Fruit fly (Drosophila melanogaster) whole organism, embryonic: Measurements from ENCODE around the gene CG7164.
A peak's percentile ranks its signal among the peaks of the same experiment; 100 is the strongest.

Source experiments
- ATbp ChIP-seq: fragments of 200-800 bp; sonication (Bioruptor generic); optimal IDR thresholded peaks from 2 replicates; lab custom pipeline; 2017; ENCODE audit warnings: missing biosample characterization, mild to moderate bottlenecking, missing genetic modification characterization, missing genetic modification reagents
- Atf-2 ChIP-seq: fragments of 200-800 bp; sonication (Bioruptor generic); optimal IDR thresholded peaks from 2 replicates; lab custom pipeline; 2016; ENCODE audit warnings: missing biosample characterization, missing genetic modification characterization
- Atf6 ChIP-seq: fragments of 200-800 bp; sonication (Bioruptor generic); IDR thresholded peaks from 2 replicates; pipeline ENCODE4 v1.3.6; 2022; ENCODE audit warnings: missing biosample characterization, missing genetic modification characterization
- B-H1 ChIP-seq: fragments of 200-800 bp; sonication (Bioruptor generic); IDR thresholded peaks from 3 replicates; pipeline ENCODE4 v1.3.6; 2022; ENCODE audit warnings: missing biosample characterization, missing genetic modification characterization
- CG10274 ChIP-seq: fragments of 200-800 bp; sonication (Bioruptor generic); optimal IDR thresholded peaks from 3 replicates; lab custom pipeline; 2017; ENCODE audit warnings: missing biosample characterization, mild to moderate bottlenecking, missing genetic modification characterization
- CG17612 ChIP-seq: fragments of 200-800 bp; sonication (Bioruptor generic); IDR thresholded peaks from 2 replicates; pipeline ENCODE4 v1.3.6; 2022; ENCODE audit warnings: missing biosample characterization, missing genetic modification characterization
- CG1792 ChIP-seq: fragments of 200-800 bp; sonication (Bioruptor generic); optimal IDR thresholded peaks from 2 replicates; lab custom pipeline; 2016; ENCODE audit warnings: missing biosample characterization, missing genetic modification characterization
- CG2120 ChIP-seq: fragments of 200-800 bp; sonication (Bioruptor generic); optimal IDR thresholded peaks from 3 replicates; lab custom pipeline; 2016; ENCODE audit warnings: missing biosample characterization, missing genetic modification characterization
- CG2129 ChIP-seq: fragments of 200-800 bp; sonication (Bioruptor generic); IDR thresholded peaks from 2 replicates; pipeline ENCODE4 v1.3.6; 2022; ENCODE audit warnings: missing biosample characterization, missing genetic modification characterization; ENCODE audit not compliant: partially characterized antibody
- CG31441 ChIP-seq: fragments of 200-800 bp; sonication (Bioruptor generic); IDR thresholded peaks from 2 replicates; pipeline ENCODE4 v1.3.6; 2022; ENCODE audit warnings: missing biosample characterization, missing genetic modification characterization
- CG34376 ChIP-seq: fragments of 200-800 bp; sonication (Bioruptor generic); optimal IDR thresholded peaks from 2 replicates; lab custom pipeline; 2018; ENCODE audit warnings: missing biosample characterization, mild to moderate bottlenecking, missing genetic modification characterization
- CG34422 ChIP-seq: fragments of 200-800 bp; sonication (Bioruptor generic); IDR thresholded peaks from 3 replicates; pipeline ENCODE4 v1.3.6; 2022; ENCODE audit warnings: missing biosample characterization, missing genetic modification characterization
- CG6765 ChIP-seq: fragments of 200-800 bp; sonication (Bioruptor generic); optimal IDR thresholded peaks from 3 replicates; lab custom pipeline; 2017; ENCODE audit warnings: missing biosample characterization, mild to moderate bottlenecking, missing genetic modification characterization
- CG8388 ChIP-seq: fragments of 200-800 bp; sonication (Bioruptor generic); optimal IDR thresholded peaks from 2 replicates; lab custom pipeline; 2019; ENCODE audit warnings: missing biosample characterization, mild to moderate bottlenecking, missing genetic modification characterization, moderate library complexity
- CG9215 ChIP-seq: fragments of 200-800 bp; sonication (Bioruptor generic); IDR thresholded peaks from 2 replicates; pipeline ENCODE4 v1.3.6; 2022; ENCODE audit warnings: missing biosample characterization, missing genetic modification characterization
- CkIIα-i1 ChIP-seq: fragments of 200-800 bp; sonication (Bioruptor generic); IDR thresholded peaks from 2 replicates; pipeline ENCODE4 v1.3.6; 2022; ENCODE audit warnings: missing biosample characterization, missing genetic modification characterization
- D ChIP-seq, 2 experiments: fragments of 200-800 bp in 1 of 2; fragments of >200 bp in 1 of 2; sonication (Bioruptor generic) in 1 of 2; optimal IDR thresholded peaks; 2 replicates in 1 of 2; 3 replicates in 1 of 2; lab custom pipeline; 2017; ENCODE audit warnings: mild to moderate bottlenecking in 1 of 2, missing biosample characterization in 1 of 2, missing genetic modification characterization in 1 of 2, missing genetic modification reagents in 1 of 2
- Ets65A ChIP-seq: fragments of 200-800 bp; sonication (Bioruptor generic); peaks from one replicate; lab custom pipeline; 2016; ENCODE audit warnings: missing biosample characterization, missing genetic modification characterization
- Fer1 ChIP-seq: fragments of 200-800 bp; sonication (Bioruptor generic); optimal IDR thresholded peaks from 2 replicates; lab custom pipeline; 2017; ENCODE audit warnings: missing biosample characterization, mild to moderate bottlenecking, missing genetic modification characterization
- Hr39 ChIP-seq: fragments of >200 bp; optimal IDR thresholded peaks from 2 replicates; lab custom pipeline; 2017
- MESR4 ChIP-seq: fragments of 200-800 bp; sonication (Bioruptor generic); optimal IDR thresholded peaks from 2 replicates; lab custom pipeline; 2018; ENCODE audit warnings: missing biosample characterization, mild to moderate bottlenecking, missing genetic modification characterization, moderate library complexity
- Mrtf ChIP-seq: fragments of 200-800 bp; sonication (Bioruptor generic); IDR thresholded peaks from 3 replicates; pipeline ENCODE4 v1.3.6; 2022; ENCODE audit warnings: missing biosample characterization, missing genetic modification characterization
- Neu2 ChIP-seq: fragments of 200-800 bp; sonication (Bioruptor generic); optimal IDR thresholded peaks from 3 replicates; lab custom pipeline; 2016; ENCODE audit warnings: missing biosample characterization, missing genetic modification characterization, borderline replicate concordance
- Nf-YB ChIP-seq: fragments of 200-800 bp; sonication (Bioruptor generic); optimal IDR thresholded peaks from 3 replicates; lab custom pipeline; 2019; ENCODE audit warnings: missing biosample characterization, mild to moderate bottlenecking, missing genetic modification characterization, moderate library complexity
- Nf-YC ChIP-seq: fragments of 200-800 bp; optimal IDR thresholded peaks from 3 replicates; lab custom pipeline; 2019; ENCODE audit warnings: missing biosample characterization, mild to moderate bottlenecking, missing genetic modification characterization, moderate library complexity
- Sox102F ChIP-seq: fragments of 200-800 bp; sonication (Bioruptor generic); optimal IDR thresholded peaks from 2 replicates; lab custom pipeline; 2018; ENCODE audit warnings: missing biosample characterization, mild to moderate bottlenecking, missing genetic modification characterization, moderate library complexity
- TFAM ChIP-seq: fragments of 200-800 bp; sonication (Bioruptor generic); optimal IDR thresholded peaks from 2 replicates; lab custom pipeline; 2017; ENCODE audit warnings: missing biosample characterization, missing genetic modification characterization, inconsistent platforms
- Xrp1 ChIP-seq: fragments of 200-800 bp; sonication (Bioruptor generic); IDR thresholded peaks from 2 replicates; pipeline ENCODE4 v1.3.6; 2022; ENCODE audit warnings: missing biosample characterization, missing genetic modification characterization
- aop ChIP-seq: fragments of 200-800 bp; sonication (Bioruptor generic); IDR thresholded peaks from 2 replicates; pipeline ENCODE4 v1.3.6; 2022; ENCODE audit warnings: missing biosample characterization, missing genetic modification characterization
- bsh ChIP-seq, 2 experiments: fragments of 200-800 bp; sonication (Bioruptor generic); optimal IDR thresholded peaks; 2 replicates each; lab custom pipeline; 2017 to 2018; ENCODE audit warnings: mild to moderate bottlenecking in 2 of 2, missing biosample characterization in 2 of 2, missing genetic modification characterization in 2 of 2, moderate library complexity in 1 of 2
- crp ChIP-seq, 2 experiments: fragments of 200-800 bp; sonication (Bioruptor generic); optimal IDR thresholded peaks; 2 replicates in 1 of 2; 3 replicates in 1 of 2; lab custom pipeline; 2017; ENCODE audit warnings: missing biosample characterization in 2 of 2, missing genetic modification characterization in 2 of 2, mild to moderate bottlenecking in 1 of 2, moderate library complexity in 1 of 2
- dmrt99B ChIP-seq: fragments of 200-800 bp; sonication (Bioruptor generic); optimal IDR thresholded peaks from 2 replicates; lab custom pipeline; 2018; ENCODE audit warnings: missing biosample characterization, mild to moderate bottlenecking, missing genetic modification characterization, moderate library complexity
- emc ChIP-seq: fragments of 200-800 bp; sonication (Bioruptor generic); optimal IDR thresholded peaks from 2 replicates; lab custom pipeline; 2016; ENCODE audit warnings: missing biosample characterization, missing genetic modification characterization
- ftz-f1 ChIP-seq: fragments of 200-800 bp; sonication (Bioruptor generic); optimal IDR thresholded peaks from 2 replicates; lab custom pipeline; 2016; ENCODE audit warnings: missing biosample characterization, missing genetic modification characterization
- gcm2 ChIP-seq: fragments of 200-800 bp; sonication (Bioruptor generic); optimal IDR thresholded peaks from 2 replicates; lab custom pipeline; 2016; ENCODE audit warnings: missing biosample characterization, missing genetic modification characterization
- lov ChIP-seq, 2 experiments: fragments of 200-800 bp in 1 of 2; fragments of >200 bp in 1 of 2; sonication (Bioruptor generic) in 1 of 2; IDR thresholded peaks in 1 of 2; optimal IDR thresholded peaks in 1 of 2; 2 replicates in 1 of 2; 3 replicates in 1 of 2; pipeline versions ENCODE4 v1.3.6 to Lab custom; 2017 to 2022; ENCODE audit warnings: missing biosample characterization in 1 of 2, missing genetic modification characterization in 1 of 2
- mirr ChIP-seq: fragments of 200-800 bp; sonication (Bioruptor generic); optimal IDR thresholded peaks from 3 replicates; lab custom pipeline; 2018; ENCODE audit warnings: missing biosample characterization, mild to moderate bottlenecking, missing genetic modification characterization
- nerfin-1 ChIP-seq: fragments of 200-800 bp; sonication (Bioruptor generic); optimal IDR thresholded peaks from 3 replicates; lab custom pipeline; 2019; ENCODE audit warnings: missing biosample characterization, mild to moderate bottlenecking, missing genetic modification characterization, moderate library complexity
- prd ChIP-seq, 3 experiments: fragments of >200 bp in 2 of 3; fragments of 200-800 bp in 1 of 3; sonication (Bioruptor generic) in 1 of 3; optimal IDR thresholded peaks in 2 of 3; IDR thresholded peaks in 1 of 3; 2 replicates in 2 of 3; 3 replicates in 1 of 3; pipeline versions ENCODE4 v1.3.6 to Lab custom; 2017 to 2022; ENCODE audit warnings: missing biosample characterization in 1 of 3, missing genetic modification characterization in 1 of 3
- pzg ChIP-seq: fragments of 200-800 bp; sonication (Bioruptor generic); optimal IDR thresholded peaks from 3 replicates; lab custom pipeline; 2018; ENCODE audit warnings: missing biosample characterization, mild to moderate bottlenecking, missing genetic modification characterization, moderate library complexity
- tap ChIP-seq: fragments of 200-800 bp; optimal IDR thresholded peaks from 3 replicates; lab custom pipeline; 2019; ENCODE audit warnings: missing biosample characterization, mild to moderate bottlenecking, missing genetic modification characterization, moderate library complexity
- tgo ChIP-seq: fragments of 200-800 bp; sonication (Bioruptor generic); IDR thresholded peaks from 3 replicates; pipeline ENCODE4 v1.3.6; 2022; ENCODE audit warnings: missing biosample characterization, missing genetic modification characterization
- trem ChIP-seq: fragments of 200-800 bp; optimal IDR thresholded peaks from 3 replicates; lab custom pipeline; 2019; ENCODE audit warnings: missing biosample characterization, mild to moderate bottlenecking, missing genetic modification characterization, moderate library complexity
- tup ChIP-seq: fragments of 200-800 bp; sonication (Bioruptor generic); optimal IDR thresholded peaks from 2 replicates; lab custom pipeline; 2016; ENCODE audit warnings: missing biosample characterization, mild to moderate bottlenecking, missing genetic modification characterization, moderate library complexity
- unpg ChIP-seq: fragments of 200-800 bp; sonication (Bioruptor generic); optimal IDR thresholded peaks from 3 replicates; lab custom pipeline; 2018; ENCODE audit warnings: missing biosample characterization, mild to moderate bottlenecking, missing genetic modification characterization, moderate library complexity
- wdn ChIP-seq: fragments of 200-800 bp; sonication (Bioruptor generic); IDR thresholded peaks from 2 replicates; pipeline ENCODE4 v1.3.6; 2022; ENCODE audit warnings: missing biosample characterization, missing genetic modification characterization

The CG7164 gene

DNA sequence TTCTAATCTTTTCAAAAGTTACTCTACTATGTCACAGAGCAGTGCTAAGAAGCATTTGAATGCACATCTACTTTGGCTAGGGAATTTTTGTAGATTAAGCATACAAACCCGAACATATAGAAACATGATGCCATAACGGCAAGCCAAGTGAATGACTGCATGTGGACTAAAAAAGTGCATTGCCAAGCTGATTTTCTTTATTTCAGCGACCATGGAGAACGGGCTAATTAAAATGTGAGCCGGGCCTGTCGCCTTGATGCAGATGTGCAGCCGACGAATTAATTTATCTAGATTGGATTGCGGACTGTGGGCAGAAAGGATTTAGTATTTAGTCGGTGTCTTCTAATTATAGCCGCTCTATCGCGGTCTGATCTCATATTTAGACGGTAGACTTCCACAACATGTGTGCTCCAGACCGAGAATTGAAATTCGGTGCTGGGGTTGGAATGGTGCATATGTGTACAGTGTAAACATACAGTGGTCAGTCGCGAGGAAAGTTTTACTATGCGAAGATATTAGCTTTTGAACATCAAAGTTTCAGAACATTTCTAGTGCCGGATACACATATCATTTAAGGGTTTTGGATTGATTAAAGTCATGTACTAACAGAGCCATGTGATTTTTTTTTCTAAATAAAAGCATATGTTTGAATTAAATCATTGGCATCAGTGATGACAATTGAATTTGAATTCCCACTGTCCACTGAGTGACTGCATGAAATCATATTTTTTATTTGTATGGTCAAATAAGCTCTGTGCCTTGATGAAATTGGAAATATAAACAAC, 31.5 kb downstream of the CG7164 start (continued):
- TF ChIP-seq unpg (GFP tag; lab: Kevin White, UChicago) (peak; percentile 1), TFAM (GFP tag; lab: Kevin White, UChicago) (no peak), trem (peak; percentile 0), tgo (GFP tag; lab: Robert Waterston, UW) (0 out of 3 replicates have a peak, but pooled peaks have one; percentile 13), bsh (GFP tag; optimal IDR thresholded peaks at IDR 0.05; lab: Kevin White, UChicago) (peak in 1 of 2 experiments; percentile 36), MESR4 (GFP tag; lab: Kevin White, UChicago) (no peak), Sox102F (peak; percentile 18), CG10274 (GFP tag; lab: Kevin White, UChicago) (no peak), Nf-YB (GFP tag; lab: Kevin White, UChicago) (peak; percentile 5), CG34422 (GFP tag; lab: Robert Waterston, UW) (no peak), Ets65A (peak; percentile 72)
- TF ChIP-seq, all 482 proteins: peak for 36

DNA sequence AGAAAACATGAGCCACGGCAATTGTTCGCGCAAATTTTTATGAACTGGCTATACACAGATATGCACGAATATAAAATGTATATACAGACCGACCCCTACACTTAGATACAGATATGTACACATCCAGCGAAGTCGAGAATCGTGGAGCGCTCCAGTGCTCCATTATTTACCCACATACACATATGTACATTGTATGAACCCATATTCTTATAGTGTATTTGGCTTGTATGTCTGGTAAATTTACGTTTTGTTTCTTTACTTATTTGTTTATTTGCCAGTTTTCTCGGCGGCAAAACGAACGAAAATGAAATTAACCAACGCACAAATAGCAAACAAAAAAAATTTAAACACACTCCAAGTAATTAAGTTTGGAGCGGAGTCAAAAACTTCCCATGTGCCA, 32.1 kb downstream of the CG7164 start:
- no peak for TF ChIP-seq emc
- peak; percentile 52 for TF ChIP-seq CG34376 (GFP tag; lab: Kevin White, UChicago)
- TF ChIP-seq ATbp (GFP tag; lab: Kevin White, UChicago), result peak; percentile 34
- TF ChIP-seq wdn (GFP tag; lab: Robert Waterston, UW), result peak; percentile 37; the same call in 1 of the 2 replicates
- peak; percentile 45 for TF ChIP-seq nerfin-1
- TF ChIP-seq aop (GFP tag; lab: Robert Waterston, UW), result no peak
- no peak for TF ChIP-seq D (optimal IDR thresholded peaks at IDR 0.05; lab: Kevin White, UChicago)
- no peak for TF ChIP-seq D (GFP tag; optimal IDR thresholded peaks at IDR 0.05; lab: Kevin White, UChicago)
- no peak for TF ChIP-seq Atf-2 (GFP tag; lab: Kevin White, UChicago)
- TF ChIP-seq tup, result peak; percentile 61
- peak; percentile 19 for TF ChIP-seq Nf-YC (tag; lab: Kevin White, UChicago)
- TF ChIP-seq Atf6 (GFP tag; lab: Robert Waterston, UW), result peak; percentile 68; the same call in 1 of the 2 replicates
- TF ChIP-seq CG2129 (GFP tag; lab: Robert Waterston, UW), result no peak
- no peak for TF ChIP-seq CG17612
- TF ChIP-seq CG31441 (GFP tag; lab: Robert Waterston, UW), result no peak
- TF ChIP-seq B-H1 (GFP tag; lab: Robert Waterston, UW), result no peak
- no peak for TF ChIP-seq CG8388 (GFP tag; lab: Kevin White, UChicago)
- peak; percentile 93 for TF ChIP-seq mirr
- TF ChIP-seq gcm2 (GFP tag; lab: Kevin White, UChicago), result peak; percentile 3
- peak; percentile 28; the same call in 1 of the 2 replicates for TF ChIP-seq CG9215 (GFP tag; lab: Robert Waterston, UW)
- TF ChIP-seq CG2120 (GFP tag; lab: Kevin White, UChicago), result peak; percentile 30
- peak; percentile 30 for TF ChIP-seq tap (tag; lab: Kevin White, UChicago)
- TF ChIP-seq Fer1, result peak; percentile 79
- peak; percentile 43 for TF ChIP-seq dmrt99B (tag; lab: Kevin White, UChicago)
- TF ChIP-seq lov (optimal IDR thresholded peaks at IDR 0.05; lab: Kevin White, UChicago), result no peak
- 0 out of 3 replicates have a peak, but pooled peaks have one; percentile 55 for TF ChIP-seq lov (GFP tag; IDR thresholded peaks at IDR 0.05; lab: Robert Waterston, UW)
- TF ChIP-seq ftz-f1 (GFP tag; lab: Kevin White, UChicago), result no peak
- no peak for TF ChIP-seq Hr39 (lab: Kevin White, UChicago)
- TF ChIP-seq prd (optimal IDR thresholded peaks at IDR 0.05; lab: Kevin White, UChicago), result no peak
- peak; percentile 29; the same call in 1 of the 3 replicates for TF ChIP-seq prd (GFP tag; IDR thresholded peaks at IDR 0.05; lab: Robert Waterston, UW)
- peak; percentile 24 for TF ChIP-seq unpg (GFP tag; lab: Kevin White, UChicago)
- TF ChIP-seq crp (GFP tag; optimal IDR thresholded peaks at IDR 0.05; lab: Kevin White, UChicago), result no peak
- TF ChIP-seq CG6765 (GFP tag; lab: Kevin White, UChicago), result peak; percentile 73
- TF ChIP-seq pzg (GFP tag; lab: Kevin White, UChicago), result no peak
- peak; percentile 67 for TF ChIP-seq CG1792 (GFP tag; lab: Kevin White, UChicago)
- no peak for TF ChIP-seq CkIIα-i1 (GFP tag; lab: Robert Waterston, UW)
- TF ChIP-seq Xrp1, result peak; percentile 62
- no peak for TF ChIP-seq Mrtf (GFP tag; lab: Robert Waterston, UW)
- no peak for TF ChIP-seq Neu2 (GFP tag; lab: Kevin White, UChicago)
